Fruit fly (Drosophila melanogaster): ENCODE measurements around the gene CNMaR.

DNA sequence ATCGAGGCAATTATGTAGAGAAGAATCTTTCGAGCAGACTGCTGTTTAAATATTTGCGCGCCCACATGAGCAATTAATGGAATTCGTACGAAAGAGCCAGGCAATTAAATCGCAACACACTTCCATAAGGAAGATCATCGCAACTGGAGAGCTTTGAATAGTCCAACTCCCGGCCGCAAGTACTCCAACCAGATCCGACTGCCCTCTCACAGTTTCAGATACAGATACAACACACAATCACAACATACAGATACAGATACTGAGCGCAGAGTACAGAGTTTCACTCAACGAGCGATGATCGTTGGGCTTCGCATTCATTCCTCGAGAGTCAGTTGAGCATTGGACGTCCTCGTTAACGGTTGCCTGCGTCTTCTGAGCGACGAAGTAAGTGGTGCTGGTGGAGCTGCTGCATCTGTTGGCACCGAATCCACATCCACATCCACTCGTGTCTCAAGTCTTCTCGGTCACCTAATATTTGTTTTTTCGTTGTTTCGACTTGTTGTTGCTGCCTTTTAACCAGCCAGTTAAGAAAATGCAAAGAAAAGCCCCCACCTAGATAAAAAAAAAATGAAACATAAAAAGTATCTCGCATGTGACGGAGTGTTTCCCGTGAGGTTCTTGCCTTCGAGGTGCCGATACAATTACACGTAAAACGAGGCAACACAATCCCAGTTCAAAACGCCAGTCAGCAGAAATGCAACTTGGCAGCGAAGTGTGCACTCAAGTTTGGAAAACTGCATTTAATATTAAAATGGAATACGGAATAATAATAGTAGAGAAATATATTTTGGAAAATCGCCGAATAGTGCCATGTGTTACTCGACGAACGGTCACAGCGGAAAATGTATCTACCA, 29.1 kb upstream of the CNMaR start, which contains the start of gene LanB2:
- TF ChIP-seq h (optimal IDR thresholded peaks at IDR 0.05): no peak
- TF ChIP-seq Myc (optimal IDR thresholded peaks at IDR 0.05): no peak
